Worm (Caenorhabditis elegans) whole organism, L4 larva: ENCODE data around the gene txbp-3.

Experiments
- F10B5.3 ChIP-seq: sonication (generic microtip); optimal IDR thresholded peaks from 2 replicates; lab custom pipeline; 2016; ENCODE audit warnings: mild to moderate bottlenecking, missing genetic modification characterization, missing compliant biosample characterization
- F26F4.8 ChIP-seq: fragments of 200-800 bp; sonication (Bioruptor generic); conservative IDR thresholded peaks from 2 replicates; pipeline ENCODE4 v1.3.6; 2022; ENCODE audit warnings: missing genetic modification characterization, missing compliant biosample characterization
- T26A8.4 ChIP-seq: fragments of 200-800 bp; sonication (Bioruptor generic); IDR thresholded peaks from 2 replicates; pipeline ENCODE4 v1.3.6; 2022; ENCODE audit warnings: missing genetic modification characterization, missing compliant biosample characterization
- Y48G9A.11 ChIP-seq: fragments of 200-800 bp; sonication (Bioruptor generic); IDR thresholded peaks from 2 replicates; pipeline ENCODE4 v1.3.6; 2022; ENCODE audit warnings: missing genetic modification reagents, missing genetic modification characterization, missing compliant biosample characterization
- Y75B8A.6 ChIP-seq: fragments of 200-800 bp; sonication (Bioruptor generic); IDR thresholded peaks from 2 replicates; pipeline ENCODE4 v1.3.6; 2022; ENCODE audit warnings: missing genetic modification reagents, missing genetic modification characterization, missing compliant biosample characterization
- ZK337.2 ChIP-seq: fragments of 200-800 bp; sonication (Bioruptor generic); IDR thresholded peaks from 2 replicates; pipeline ENCODE4 v1.3.6; 2022; ENCODE audit warnings: missing genetic modification reagents, missing genetic modification characterization, missing compliant biosample characterization
- ZK546.5 ChIP-seq, 2 experiments: sonication (generic microtip); optimal IDR thresholded peaks; 2 replicates each; lab custom pipeline; 2017; ENCODE audit warnings: missing biosample characterization in 2 of 2, missing genetic modification characterization in 2 of 2
- aha-1 ChIP-seq: fragments of 150-350 bp; peaks from one replicate; lab custom pipeline; 2014; ENCODE audit warnings: missing biosample characterization, missing genetic modification characterization
- aly-2 ChIP-seq: sonication (generic microtip); optimal IDR thresholded peaks from 2 replicates; lab custom pipeline; 2018; ENCODE audit warnings: missing biosample characterization, missing genetic modification characterization
- ama-1 ChIP-seq: fragments of 150-350 bp; optimal IDR thresholded peaks from 2 replicates; lab custom pipeline; 2014; ENCODE audit warnings: inconsistent platforms, mixed read lengths
- ceh-28 ChIP-seq: fragments of 150-350 bp; optimal IDR thresholded peaks from 2 replicates; lab custom pipeline; 2014; ENCODE audit warnings: missing biosample characterization, missing genetic modification reagents, missing genetic modification characterization
- ceh-62 ChIP-seq: sonication (generic microtip); optimal IDR thresholded peaks from 2 replicates; lab custom pipeline; 2017; ENCODE audit warnings: missing biosample characterization, missing genetic modification characterization
- ctbp-1 ChIP-seq: fragments of 200-800 bp; sonication (Bioruptor generic); IDR thresholded peaks from 2 replicates; pipeline ENCODE4 v1.3.6; 2022; ENCODE audit warnings: missing genetic modification reagents, missing genetic modification characterization, missing compliant biosample characterization
- daf-16 ChIP-seq, 3 experiments: sonication (generic microtip); optimal IDR thresholded peaks; 2 replicates each; lab custom pipeline; 2016 to 2017; ENCODE audit warnings: missing genetic modification characterization in 3 of 3, missing genetic modification reagents in 3 of 3, mild to moderate bottlenecking in 2 of 3, missing compliant biosample characterization in 2 of 3, missing biosample characterization in 1 of 3, moderate library complexity in 1 of 3
- dmd-8 ChIP-seq: fragments of 200-800 bp; sonication (Bioruptor generic); IDR thresholded peaks from 2 replicates; pipeline ENCODE4 v1.3.6; 2022; ENCODE audit warnings: missing genetic modification characterization, missing compliant biosample characterization
- dmd-9 ChIP-seq: fragments of 200-800 bp; sonication (Bioruptor generic); IDR thresholded peaks from 2 replicates; pipeline ENCODE4 v1.3.6; 2022; ENCODE audit warnings: missing genetic modification reagents, missing genetic modification characterization, missing compliant biosample characterization
- egl-43 ChIP-seq: fragments of 200-800 bp; sonication (Bioruptor generic); IDR thresholded peaks from 2 replicates; pipeline ENCODE4 v1.3.6; 2022; ENCODE audit warnings: missing genetic modification reagents, missing genetic modification characterization, missing compliant biosample characterization
- fkh-10 ChIP-seq: fragments of 150-350 bp; optimal IDR thresholded peaks from 2 replicates; lab custom pipeline; 2014; ENCODE audit warnings: missing biosample characterization, missing genetic modification reagents, missing genetic modification characterization
- hif-1 ChIP-seq, 2 experiments: sonication (generic microtip); optimal IDR thresholded peaks; 2 replicates each; lab custom pipeline; 2016 to 2017; ENCODE audit warnings: missing compliant biosample characterization in 2 of 2, missing genetic modification characterization in 2 of 2, missing genetic modification reagents in 2 of 2, missing genotype in 2 of 2, mild to moderate bottlenecking in 1 of 2
- jun-1 ChIP-seq: fragments of 150-350 bp; optimal IDR thresholded peaks from 2 replicates; lab custom pipeline; 2014; ENCODE audit warnings: missing biosample characterization, missing genetic modification reagents, missing genetic modification characterization
- lim-7 ChIP-seq: fragments of 200-800 bp; sonication (Bioruptor generic); IDR thresholded peaks from 2 replicates; pipeline ENCODE4 v1.3.6; 2022; ENCODE audit warnings: missing genetic modification characterization, missing compliant biosample characterization
- lin-39 ChIP-seq: fragments of 150-350 bp; optimal IDR thresholded peaks from 2 replicates; lab custom pipeline; 2014; ENCODE audit warnings: missing biosample characterization, missing genetic modification reagents, missing genetic modification characterization
- madf-5 ChIP-seq, 2 experiments: fragments of 200-800 bp; sonication (Bioruptor generic); IDR thresholded peaks; 2 replicates each; pipeline ENCODE4 v1.3.6; 2022; ENCODE audit warnings: missing compliant biosample characterization in 2 of 2, missing genetic modification characterization in 2 of 2
- mdl-1 ChIP-seq, 2 experiments: fragments of 150-350 bp in 1 of 2; sonication (generic microtip) in 1 of 2; optimal IDR thresholded peaks; 2 replicates each; lab custom pipeline; 2014 to 2017; ENCODE audit warnings: missing biosample characterization in 2 of 2, missing genetic modification characterization in 2 of 2
- mep-1 ChIP-seq: fragments of 150-350 bp; sonication (generic microtip); optimal IDR thresholded peaks from 3 replicates; lab custom pipeline; 2014; ENCODE audit warnings: missing biosample characterization, missing genetic modification characterization
- mxl-2 ChIP-seq: fragments of 200-800 bp; sonication (Bioruptor generic); conservative IDR thresholded peaks from 2 replicates; pipeline ENCODE4 v1.3.6; 2022; ENCODE audit warnings: missing genetic modification reagents, missing genetic modification characterization, missing compliant biosample characterization
- mxl-3 ChIP-seq: fragments of 200-800 bp; sonication (Bioruptor generic); optimal IDR thresholded peaks from 2 replicates; lab custom pipeline; 2018; ENCODE audit warnings: mild to moderate bottlenecking, missing genetic modification characterization, missing compliant biosample characterization
- nhr-102 ChIP-seq: sonication (generic microtip); optimal IDR thresholded peaks from 2 replicates; lab custom pipeline; 2016; ENCODE audit warnings: mild to moderate bottlenecking, missing genetic modification characterization, moderate library complexity, missing compliant biosample characterization
- nhr-11 ChIP-seq: fragments of 150-350 bp; optimal IDR thresholded peaks from 2 replicates; lab custom pipeline; 2014; ENCODE audit warnings: missing biosample characterization, missing genetic modification characterization
- nhr-25 ChIP-seq: sonication (generic microtip); optimal IDR thresholded peaks from 2 replicates; lab custom pipeline; 2017; ENCODE audit warnings: missing genetic modification characterization, mild to moderate bottlenecking, missing compliant biosample characterization, antibody characterized with exemption, moderate library complexity, borderline replicate concordance; ENCODE audit not compliant: insufficient read depth
- nhr-77 ChIP-seq: fragments of 150-350 bp; optimal IDR thresholded peaks from 2 replicates; lab custom pipeline; 2014; ENCODE audit warnings: missing biosample characterization, missing genetic modification characterization
- pqm-1 ChIP-seq: sonication (generic microtip); optimal IDR thresholded peaks from 2 replicates; lab custom pipeline; 2017; ENCODE audit warnings: missing biosample characterization, missing genetic modification characterization
- rbr-2 ChIP-seq: sonication (generic microtip); optimal IDR thresholded peaks from 2 replicates; lab custom pipeline; 2016; ENCODE audit warnings: missing genotype, missing genetic modification characterization, missing compliant biosample characterization
- set-16 ChIP-seq: fragments of 200-800 bp; sonication (Bioruptor generic); IDR thresholded peaks from 2 replicates; pipeline ENCODE4 v1.3.6; 2022; ENCODE audit warnings: missing genetic modification reagents, missing genetic modification characterization, missing compliant biosample characterization
- tra-1 ChIP-seq: fragments of 200-800 bp; sonication (Bioruptor generic); IDR thresholded peaks from 2 replicates; pipeline ENCODE4 v1.3.6; 2022; ENCODE audit warnings: missing genetic modification reagents, missing genetic modification characterization, missing compliant biosample characterization
- unc-39 ChIP-seq: sonication (generic microtip); optimal IDR thresholded peaks from 2 replicates; lab custom pipeline; 2017; ENCODE audit warnings: missing biosample characterization, missing genetic modification characterization
- vab-7 ChIP-seq: fragments of 200-800 bp; sonication (Bioruptor generic); IDR thresholded peaks from 2 replicates; pipeline ENCODE4 v1.3.6; 2022; ENCODE audit warnings: missing genetic modification reagents, missing genetic modification characterization, missing compliant biosample characterization
- zfp-3 ChIP-seq: fragments of 200-800 bp; sonication (Bioruptor generic); conservative IDR thresholded peaks from 2 replicates; pipeline ENCODE4 v1.3.6; 2022; ENCODE audit warnings: missing genetic modification reagents, missing genetic modification characterization, missing compliant biosample characterization

txbp-3 gene

ce11 chrIII:5047740-5048139 is 481 bp upstream of the txbp-3 start, which contains the start of gene C45G9.5:
TSS of gene C45G9.5 (plus strand) at chrIII:5048117.
- TF ChIP-seq daf-16 (GFP tag; optimal IDR thresholded peaks at IDR 0.05; lab: Kevin White, UChicago), result no peak
- TF ChIP-seq daf-16 (tag; optimal IDR thresholded peaks at IDR 0.05; lab: Kevin White, UChicago), result no peak
- no peak for TF ChIP-seq fkh-10 (GFP tag; lab: Kevin White, UChicago)
- no peak for TF ChIP-seq aly-2
- no peak for TF ChIP-seq jun-1
- TF ChIP-seq Y48G9A.11 (GFP tag; lab: Robert Waterston, UW), result no peak
- no peak for TF ChIP-seq nhr-25 (tag; lab: Kevin White, UChicago)
- TF ChIP-seq mep-1 (tag; lab: Kevin White, UChicago), result no peak
- no peak for TF ChIP-seq ctbp-1 (GFP tag; lab: Robert Waterston, UW)
- TF ChIP-seq rbr-2 (tag; lab: Kevin White, UChicago), result no peak
- TF ChIP-seq dmd-8 (GFP tag; lab: Robert Waterston, UW), result no peak
- no peak for TF ChIP-seq aha-1 (tag; lab: Kevin White, UChicago)
- TF ChIP-seq dmd-9, result no peak
- TF ChIP-seq pqm-1 (tag; lab: Kevin White, UChicago), result no peak
- no peak for TF ChIP-seq madf-5 (GFP tag; IDR thresholded peaks at IDR 0.05; lab: Robert Waterston, UW)
- no peak for TF ChIP-seq F10B5.3 (tag; lab: Kevin White, UChicago)
- no peak for TF ChIP-seq tra-1 (GFP tag; lab: Robert Waterston, UW)
- TF ChIP-seq ceh-62 (tag; lab: Kevin White, UChicago), result no peak

- TF ChIP-seq rbr-2 (tag; lab: Kevin White, UChicago), result no peak
- no peak for TF ChIP-seq hif-1 (tag; optimal IDR thresholded peaks at IDR 0.05; lab: Kevin White, UChicago)
- no peak for TF ChIP-seq mxl-2 (GFP tag; lab: Robert Waterston, UW)
Measured at ce11 chrIII:5044709-5045108, 2.5 kb downstream of the txbp-3 start, which contains the start of gene C45G9.14. TSS of gene C45G9.14 (plus strand) at chrIII:5045009.

ce11 chrIII:5042112-5042511 is 5.1 kb downstream of the txbp-3 start, which contains the start of gene nlp-43:
TSS of gene nlp-43 (plus strand) at chrIII:5042412.
- TF ChIP-seq T26A8.4 (GFP tag; lab: Robert Waterston, UW) (no peak), mdl-1 (tag; optimal IDR thresholded peaks at IDR 0.05; lab: Kevin White, UChicago) (no peak), lin-39 (tag; lab: Kevin White, UChicago) (no peak), ZK337.2 (GFP tag; lab: Robert Waterston, UW) (no peak), Y48G9A.11 (GFP tag; lab: Robert Waterston, UW) (no peak), F10B5.3 (tag; lab: Kevin White, UChicago) (no peak), F26F4.8 (GFP tag; lab: Robert Waterston, UW) (no peak), aly-2 (no peak), Y75B8A.6 (GFP tag; lab: Robert Waterston, UW) (no peak)

- TF ChIP-seq set-16 (GFP tag; lab: Robert Waterston, UW), result no peak
- no peak for TF ChIP-seq aly-2
- TF ChIP-seq nhr-77, result no peak
- no peak for TF ChIP-seq nhr-102 (tag; lab: Kevin White, UChicago)
- no peak for TF ChIP-seq tra-1 (GFP tag; lab: Robert Waterston, UW)
- TF ChIP-seq unc-39 (tag; lab: Kevin White, UChicago), result no peak
- no peak for TF ChIP-seq ctbp-1 (GFP tag; lab: Robert Waterston, UW)
- no peak for TF ChIP-seq ZK546.5 (tag; optimal IDR thresholded peaks at IDR 0.05; lab: Kevin White, UChicago)
- no peak for TF ChIP-seq nhr-11 (tag; lab: Kevin White, UChicago)
- no peak for TF ChIP-seq zfp-3 (GFP tag; lab: Robert Waterston, UW)
- TF ChIP-seq lim-7 (GFP tag; lab: Robert Waterston, UW), result no peak
- TF ChIP-seq aha-1 (tag; lab: Kevin White, UChicago), result no peak
- TF ChIP-seq ceh-28 (tag; lab: Kevin White, UChicago), result no peak
- TF ChIP-seq lin-39 (tag; lab: Kevin White, UChicago), result no peak
- TF ChIP-seq vab-7 (GFP tag; lab: Robert Waterston, UW), result no peak
- TF ChIP-seq mxl-3 (GFP tag; lab: Kevin White, UChicago), result no peak
- no peak for TF ChIP-seq ama-1
- TF ChIP-seq egl-43, result no peak
- TF ChIP-seq jun-1, result no peak
- TF ChIP-seq, all 104 proteins: peak for 0
Measured at ce11 chrIII:5036158-5036557, 11.1 kb downstream of the txbp-3 start, which contains the start of gene C45G9.6. TSS of gene C45G9.6 (plus strand) at chrIII:5036458.
